Worm (Caenorhabditis elegans): Measurements from ENCODE around the gene C54E4.1.

DNA sequence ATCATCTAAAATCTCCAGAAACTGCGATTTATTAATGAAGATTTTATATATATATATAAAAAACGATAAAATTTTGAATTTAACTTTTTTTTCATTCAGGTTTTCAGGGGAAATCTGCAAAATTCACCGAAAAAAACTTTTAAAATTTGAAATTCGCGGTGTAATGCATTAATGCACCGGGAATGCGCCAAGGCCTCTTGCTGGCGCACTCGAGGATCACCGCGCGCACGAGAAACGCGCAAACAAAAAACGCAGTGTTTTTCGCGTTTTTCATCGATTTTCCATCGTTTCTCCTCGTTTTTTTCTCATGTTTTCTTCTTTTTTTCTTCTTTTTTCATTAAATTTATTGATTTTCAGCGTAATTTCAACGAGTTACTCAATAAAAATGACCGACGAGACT lies 2.2 kb downstream of the C54E4.1 start, which contains the start of gene hrpu-2:
- no peak for TF ChIP-seq unc-39 (tag; optimal IDR thresholded peaks at IDR 0.05)
- TF ChIP-seq nhr-12 (tag; optimal IDR thresholded peaks at IDR 0.05) = no peak
- no peak for TF ChIP-seq nhr-2 (tag; optimal IDR thresholded peaks at IDR 0.05)
- TF ChIP-seq nhr-237 (tag; optimal IDR thresholded peaks at IDR 0.05) = peak; percentile 62
- TF ChIP-seq unc-62 (GFP tag; optimal IDR thresholded peaks at IDR 0.05) = no peak
- no peak for TF ChIP-seq snpc-4 (tag; optimal IDR thresholded peaks at IDR 0.05)
- TF ChIP-seq mep-1 (tag; optimal IDR thresholded peaks at IDR 0.05) = peak; percentile 80
- no peak for TF ChIP-seq ztf-11 (tag; optimal IDR thresholded peaks at IDR 0.05)
- peak; percentile 77 for TF ChIP-seq ces-1 (GFP tag; optimal IDR thresholded peaks at IDR 0.05)
- TF ChIP-seq zip-8 (tag; optimal IDR thresholded peaks at IDR 0.05) = no peak
- peak; percentile 55 for TF ChIP-seq pha-4 (tag; optimal IDR thresholded peaks at IDR 0.05)
- no peak for TF ChIP-seq blmp-1 (tag; optimal IDR thresholded peaks at IDR 0.05)
- no peak for TF ChIP-seq elt-3 (tag; optimal IDR thresholded peaks at IDR 0.05)
- TF ChIP-seq elt-1 (tag; optimal IDR thresholded peaks at IDR 0.05; ENCODE audit: borderline replicate concordance, insufficient read depth) = no peak
